Fruit fly (Drosophila melanogaster): ENCODE data around the gene Mettl14.

Gene Mettl14

dm6 chr2L:8274958-8275584 is 33.2 kb upstream of the Mettl14 start (continued):
- TF ChIP-seq Abd-B (GFP tag; optimal IDR thresholded peaks at IDR 0.05) (peak; percentile 23), Atf6 (GFP tag; IDR thresholded peaks at IDR 0.05) (peak; percentile 55; the same call in 1 of the 2 replicates), Vsx1 (GFP tag; optimal IDR thresholded peaks at IDR 0.05) (peak; percentile 6), ato (GFP tag; IDR thresholded peaks at IDR 0.05; ENCODE audit: partially characterized antibody) (no peak), CG31441 (GFP tag; IDR thresholded peaks at IDR 0.05) (peak; percentile 81), CG17359 (tag; optimal IDR thresholded peaks at IDR 0.05) (peak; percentile 73), tio (GFP tag; optimal IDR thresholded peaks at IDR 0.05) (peak; percentile 65), Sox100B (GFP tag; optimal IDR thresholded peaks at IDR 0.05) (peak; percentile 63), CG13775 (GFP tag; optimal IDR thresholded peaks at IDR 0.05) (peak; percentile 60), ATbp (GFP tag; optimal IDR thresholded peaks at IDR 0.05) (peak; percentile 42), Lpt (GFP tag; optimal IDR thresholded peaks at IDR 0.05) (no peak), Adf1 (GFP tag; IDR thresholded peaks at IDR 0.05) (no peak), CG11695 (GFP tag; IDR thresholded peaks at IDR 0.05) (peak; percentile 72), zen (tag; optimal IDR thresholded peaks at IDR 0.05) (peak; percentile 90), MESR4 (GFP tag; optimal IDR thresholded peaks at IDR 0.05) (no peak), nerfin-1 (tag; optimal IDR thresholded peaks at IDR 0.05) (peak; percentile 56), seq (GFP tag; IDR thresholded peaks at IDR 0.05) (peak; percentile 72), insv (GFP tag; optimal IDR thresholded peaks at IDR 0.05) (peak in 1 of 2 experiments; percentile 17), Oli (tag; optimal IDR thresholded peaks at IDR 0.05) (peak; percentile 76), salm (tag; optimal IDR thresholded peaks at IDR 0.05) (peak; percentile 37), Ets97D (GFP tag; optimal IDR thresholded peaks at IDR 0.05) (no peak), CG34224 (GFP tag; IDR thresholded peaks at IDR 0.05; ENCODE audit: partially characterized antibody) (no peak), ase (GFP tag; IDR thresholded peaks at IDR 0.05) (0 out of 3 replicates have a peak, but pooled peaks have one; percentile 25), oc (tag; optimal IDR thresholded peaks at IDR 0.05) (peak; percentile 38), CG8089 (GFP tag; optimal IDR thresholded peaks at IDR 0.05) (no peak), CG4820 (GFP tag; optimal IDR thresholded peaks at IDR 0.05) (peak; percentile 57), tap (tag; optimal IDR thresholded peaks at IDR 0.05) (peak; percentile 63), CG12219 (GFP tag; optimal IDR thresholded peaks at IDR 0.05) (peak; percentile 61), Dad (GFP tag; optimal IDR thresholded peaks at IDR 0.05) (no peak), danr (GFP tag; IDR thresholded peaks at IDR 0.05) (peak; percentile 33; the same call in 1 of the 2 replicates), ara (GFP tag; IDR thresholded peaks at IDR 0.05) (peak; percentile 61; the same call in 1 of the 2 replicates), Fer2 (tag; optimal IDR thresholded peaks at IDR 0.05) (no peak), pnt (GFP tag; optimal IDR thresholded peaks at IDR 0.05) (no peak), CG5245 (GFP tag; optimal IDR thresholded peaks at IDR 0.05) (peak; percentile 4), Hsf (GFP tag; optimal IDR thresholded peaks at IDR 0.05) (peak; percentile 67), D19A (tag; optimal IDR thresholded peaks at IDR 0.05) (peak; percentile 75), Dek (tag; optimal IDR thresholded peaks at IDR 0.05) (peak; percentile 36), CG30020 (tag; optimal IDR thresholded peaks at IDR 0.05) (peak; percentile 28), row (GFP tag; IDR thresholded peaks at IDR 0.05) (peak; percentile 78), CG6272 (GFP tag; IDR thresholded peaks at IDR 0.05) (no peak), CG9797 (GFP tag; optimal IDR thresholded peaks at IDR 0.05) (no peak), ewg (GFP tag; optimal IDR thresholded peaks at IDR 0.05) (peak; percentile 33), jing (GFP tag; optimal IDR thresholded peaks at IDR 0.05) (peak; percentile 12), Fer1 (GFP tag; optimal IDR thresholded peaks at IDR 0.05) (peak; percentile 38), emc (GFP tag; optimal IDR thresholded peaks at IDR 0.05) (no peak), exex (tag; optimal IDR thresholded peaks at IDR 0.05) (no peak), CG17385 (GFP tag; optimal IDR thresholded peaks at IDR 0.05) (peak; percentile 63), Rfx (GFP tag; IDR thresholded peaks at IDR 0.05) (peak; percentile 22; the same call in 1 of the 2 replicates), sima (GFP tag; optimal IDR thresholded peaks at IDR 0.05) (no peak), Blimp-1 (GFP tag; optimal IDR thresholded peaks at IDR 0.05) (peak; percentile 70)
